Worm (Caenorhabditis elegans) whole organism, young adult: ENCODE measurements around the gene hot-6.

Experiments
- F55B11.4 ChIP-seq: sonication (generic microtip); optimal IDR thresholded peaks from 2 replicates; lab custom pipeline; 2016; ENCODE audit warnings: missing compliant biosample characterization, missing genetic modification characterization, borderline replicate concordance; ENCODE audit not compliant: insufficient read depth
- F57C9.4 ChIP-seq: sonication (generic microtip); optimal IDR thresholded peaks from 2 replicates; lab custom pipeline; 2017; ENCODE audit warnings: mild to moderate bottlenecking, missing genetic modification characterization, missing compliant biosample characterization
- K11D2.4 ChIP-seq: fragments of 200-800 bp; sonication (Bioruptor generic); IDR thresholded peaks from 2 replicates; pipeline ENCODE4 v1.3.6; 2022; ENCODE audit warnings: missing genetic modification reagents, missing genetic modification characterization, missing compliant biosample characterization
- Y56A3A.18 ChIP-seq: fragments of 200-800 bp; sonication (Bioruptor generic); IDR thresholded peaks from 2 replicates; pipeline ENCODE4 v1.3.6; 2022; ENCODE audit warnings: missing genetic modification reagents, missing genetic modification characterization, missing compliant biosample characterization
- Y67H2A.10 ChIP-seq: fragments of 200-800 bp; sonication (Bioruptor generic); conservative IDR thresholded peaks from 2 replicates; pipeline ENCODE4 v1.3.6; 2022; ENCODE audit warnings: missing genetic modification reagents, missing genetic modification characterization, missing compliant biosample characterization
- Y95B8A.8 ChIP-seq: fragments of 200-800 bp; sonication (Bioruptor generic); IDR thresholded peaks from 2 replicates; pipeline ENCODE4 v1.3.6; 2022; ENCODE audit warnings: missing genetic modification reagents, missing genetic modification characterization, missing compliant biosample characterization
- ZK185.1 ChIP-seq: sonication (generic microtip); optimal IDR thresholded peaks from 2 replicates; lab custom pipeline; 2016; ENCODE audit warnings: mild to moderate bottlenecking, missing genetic modification characterization, missing compliant biosample characterization; ENCODE audit not compliant: poor library complexity, severe bottlenecking
- akir-1 ChIP-seq: fragments of 200-800 bp; sonication (Bioruptor generic); optimal IDR thresholded peaks from 2 replicates; lab custom pipeline; 2018; ENCODE audit warnings: mild to moderate bottlenecking, missing genetic modification characterization, moderate library complexity, missing compliant biosample characterization
- ama-1 ChIP-seq, 3 experiments: fragments of 150-350 bp in 1 of 3; sonication (generic microtip) in 2 of 3; optimal IDR thresholded peaks; 2 replicates each; lab custom pipeline; 2014 to 2018; ENCODE audit warnings: missing biosample characterization in 2 of 3, missing genetic modification characterization in 2 of 3, missing genetic modification reagents in 2 of 3
- atf-7 ChIP-seq: sonication (generic microtip); optimal IDR thresholded peaks from 2 replicates; lab custom pipeline; 2017; ENCODE audit warnings: mild to moderate bottlenecking, missing genetic modification characterization, missing compliant biosample characterization
- ceh-40 ChIP-seq: fragments of 200-800 bp; sonication (Bioruptor generic); IDR thresholded peaks from 2 replicates; pipeline ENCODE4 v1.3.6; 2022; ENCODE audit warnings: missing genetic modification characterization, missing compliant biosample characterization
- ceh-58 ChIP-seq: fragments of 200-800 bp; sonication (Bioruptor generic); IDR thresholded peaks from 2 replicates; pipeline ENCODE4 v1.3.6; 2022; ENCODE audit warnings: missing genetic modification characterization, missing compliant biosample characterization
- dpff-1 ChIP-seq: sonication (generic microtip); optimal IDR thresholded peaks from 2 replicates; lab custom pipeline; 2017; ENCODE audit warnings: mild to moderate bottlenecking, missing genetic modification characterization, missing compliant biosample characterization
- egl-44 ChIP-seq: fragments of 200-800 bp; sonication (Bioruptor generic); IDR thresholded peaks from 2 replicates; pipeline ENCODE4 v1.3.6; 2022; ENCODE audit warnings: missing genetic modification reagents, missing genetic modification characterization, missing compliant biosample characterization
- him-1 ChIP-seq: sonication (generic microtip); optimal IDR thresholded peaks from 2 replicates; lab custom pipeline; 2016; ENCODE audit warnings: missing genotype, missing genetic modification reagents, missing genetic modification characterization, missing compliant biosample characterization
- hmg-1.2 ChIP-seq: fragments of 200-800 bp; sonication (Bioruptor generic); IDR thresholded peaks from 2 replicates; pipeline ENCODE4 v1.3.6; 2022; ENCODE audit warnings: missing genetic modification reagents, missing genetic modification characterization, missing compliant biosample characterization
- snpc-1.3 ChIP-seq: sonication (generic microtip); optimal IDR thresholded peaks from 2 replicates; lab custom pipeline; 2017; ENCODE audit warnings: missing genetic modification characterization, mild to moderate bottlenecking, missing compliant biosample characterization, antibody characterized with exemption, moderate library complexity, missing genotype, missing genetic modification reagents; ENCODE audit not compliant: insufficient read depth
- tlf-1 ChIP-seq: fragments of 200-800 bp; sonication (Bioruptor generic); optimal IDR thresholded peaks from 2 replicates; lab custom pipeline; 2018; ENCODE audit warnings: mild to moderate bottlenecking, missing genetic modification characterization, missing compliant biosample characterization
- unc-62 ChIP-seq: fragments of 150-350 bp; optimal IDR thresholded peaks from 2 replicates; lab custom pipeline; 2014; ENCODE audit warnings: missing biosample characterization, missing genetic modification reagents, missing genetic modification characterization

Gene hot-6

ce11 chrV:10975091-10975490 is 47.6 kb downstream of the hot-6 start:
- TF ChIP-seq unc-62 (GFP tag; lab: Kevin White, UChicago) (no peak), Y56A3A.18 (no peak), ceh-58 (no peak), akir-1 (GFP tag; lab: Kevin White, UChicago) (no peak), snpc-1.3 (tag; lab: Kevin White, UChicago) (no peak), F55B11.4 (tag; lab: Kevin White, UChicago) (no peak), dpff-1 (tag; lab: Kevin White, UChicago) (no peak), Y95B8A.8 (GFP tag; lab: Robert Waterston, UW) (no peak), ama-1 (optimal IDR thresholded peaks at IDR 0.05; lab: Kevin White, UChicago) (no peak), ama-1 (GFP tag; optimal IDR thresholded peaks at IDR 0.05; lab: Kevin White, UChicago) (no peak), egl-44 (no peak), ceh-40 (GFP tag; lab: Robert Waterston, UW) (no peak), Y67H2A.10 (no peak), him-1 (tag; lab: Kevin White, UChicago) (no peak), F57C9.4 (tag; lab: Kevin White, UChicago) (no peak), ZK185.1 (tag; lab: Kevin White, UChicago) (no peak), K11D2.4 (GFP tag; lab: Robert Waterston, UW) (no peak), tlf-1 (GFP tag; lab: Kevin White, UChicago) (no peak), atf-7 (tag; lab: Kevin White, UChicago) (no peak), hmg-1.2 (GFP tag; lab: Robert Waterston, UW) (no peak)
